Fruit fly (Drosophila melanogaster) whole organism, larva: ENCODE measurements around the gene Bub1.

Experiments
- noc ChIP-seq: fragments of 200-800 bp; sonication (Bioruptor generic); optimal IDR thresholded peaks from 3 replicates; lab custom pipeline; 2019; ENCODE audit warnings: missing biosample characterization, mild to moderate bottlenecking, missing genetic modification characterization, moderate library complexity

Gene Bub1

DNA sequence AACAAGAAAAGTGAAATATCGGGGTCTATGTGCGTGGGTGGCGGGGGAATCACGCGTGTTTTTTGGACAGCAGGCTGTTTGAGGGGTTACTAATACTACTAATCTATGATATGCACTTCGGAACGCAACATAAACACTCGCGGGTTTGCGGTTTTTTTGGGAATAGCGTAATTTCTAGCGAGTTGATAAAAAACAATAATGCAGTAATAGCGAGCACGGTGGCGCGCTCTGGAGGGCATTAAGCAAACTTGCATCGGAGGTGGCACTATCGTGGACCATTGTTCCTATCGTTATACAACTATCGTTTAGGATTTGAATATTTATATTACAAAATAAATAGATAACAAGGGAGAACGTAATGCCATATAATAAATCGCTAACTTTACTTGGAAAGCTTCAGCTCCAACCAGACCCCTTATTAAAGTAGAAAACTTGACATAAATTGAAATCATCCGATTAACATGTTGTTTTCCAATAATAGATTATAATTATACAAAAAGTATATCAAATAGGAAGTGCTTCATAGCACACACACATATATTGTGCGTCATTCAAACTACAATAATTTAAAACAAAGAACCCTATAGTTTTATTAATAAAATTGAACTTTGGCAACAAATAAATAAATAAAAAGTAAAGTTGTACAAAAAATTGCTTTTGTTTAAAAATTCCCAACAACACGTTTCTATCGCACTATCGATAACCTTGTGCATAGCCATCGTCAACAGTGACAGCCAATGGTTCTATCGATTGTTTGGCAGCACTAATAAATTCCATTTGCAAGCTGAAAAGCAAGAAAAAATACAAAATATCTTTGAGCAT is at the start of gene Bub1, which contains the start of gene Nin:
TSS of gene Bub1 (plus strand) at position 557 of the 822 bp plus-strand sequence.
TSS of gene Nin (minus strand) at position 240 of the 822 bp plus-strand sequence.
- TF ChIP-seq noc (tag; lab: Kevin White, UChicago) = no peak

DNA sequence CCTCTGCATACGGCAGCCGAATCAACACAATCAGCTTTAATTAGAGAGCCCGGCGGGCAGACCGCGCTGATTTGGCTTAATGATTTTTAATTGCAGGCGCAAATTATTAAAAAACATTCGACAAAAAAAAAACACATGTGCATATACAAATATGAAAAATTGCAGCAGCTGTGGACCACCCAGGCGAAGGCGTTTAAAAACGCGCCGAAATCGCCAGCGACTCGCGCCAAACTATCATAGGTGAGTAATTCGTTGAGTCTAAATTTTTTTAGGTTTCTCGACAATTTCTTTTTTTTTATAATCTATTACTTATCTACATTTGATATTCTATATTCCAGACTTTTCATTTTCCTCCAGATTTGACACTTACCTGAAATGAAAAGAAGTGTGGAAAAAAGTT is 49.4 kb upstream of the Bub1 start:
- no peak for TF ChIP-seq noc (tag; lab: Kevin White, UChicago)

DNA sequence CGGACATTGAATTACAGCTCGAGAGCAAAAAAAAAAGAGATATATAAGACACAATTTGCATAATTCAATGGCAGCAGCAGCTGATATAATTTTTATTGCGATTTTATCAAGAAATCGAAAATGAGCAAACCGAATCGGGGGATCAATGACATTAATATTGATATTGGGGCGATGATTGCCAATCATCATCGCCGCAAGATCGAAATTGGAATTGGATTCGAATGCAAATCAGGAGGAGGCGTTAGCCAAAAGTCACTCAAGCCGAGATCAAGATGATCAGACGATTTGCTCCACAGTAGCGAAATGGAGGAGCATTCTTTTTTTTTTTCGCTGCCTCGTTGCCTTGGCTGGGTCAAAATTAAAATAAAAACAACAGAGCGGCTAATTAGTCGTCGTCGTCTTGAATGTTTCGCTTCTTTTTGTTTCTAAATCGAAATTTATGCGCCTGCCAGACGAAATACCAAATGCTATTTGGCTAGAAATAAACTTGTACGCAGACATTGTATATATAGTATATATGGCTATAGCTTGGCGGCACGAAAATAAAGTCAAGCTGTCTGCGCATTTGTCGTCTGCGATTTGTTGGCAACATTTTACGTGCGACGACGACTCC is 48.8 kb upstream of the Bub1 start:
- no peak for TF ChIP-seq noc (tag; lab: Kevin White, UChicago)

DNA sequence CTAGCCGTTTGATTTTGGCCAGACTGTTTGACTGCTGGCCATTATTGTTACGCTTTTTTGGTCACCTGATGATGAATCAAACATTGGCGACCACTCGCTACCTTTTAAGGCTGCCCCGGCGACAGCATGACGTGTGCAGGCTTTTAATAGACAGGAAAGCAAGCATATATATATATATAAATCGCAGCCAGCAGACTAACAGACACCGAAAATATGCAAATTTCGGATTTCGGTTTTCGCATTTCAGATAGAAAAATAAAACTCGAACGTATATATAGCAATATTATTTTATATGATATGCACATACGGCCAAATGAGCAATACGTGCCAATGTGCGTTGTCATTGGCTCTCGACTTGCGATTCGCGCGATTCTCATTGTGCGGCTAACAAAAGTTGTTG is 47.9 kb upstream of the Bub1 start:
- TF ChIP-seq noc (tag; lab: Kevin White, UChicago) = no peak

DNA sequence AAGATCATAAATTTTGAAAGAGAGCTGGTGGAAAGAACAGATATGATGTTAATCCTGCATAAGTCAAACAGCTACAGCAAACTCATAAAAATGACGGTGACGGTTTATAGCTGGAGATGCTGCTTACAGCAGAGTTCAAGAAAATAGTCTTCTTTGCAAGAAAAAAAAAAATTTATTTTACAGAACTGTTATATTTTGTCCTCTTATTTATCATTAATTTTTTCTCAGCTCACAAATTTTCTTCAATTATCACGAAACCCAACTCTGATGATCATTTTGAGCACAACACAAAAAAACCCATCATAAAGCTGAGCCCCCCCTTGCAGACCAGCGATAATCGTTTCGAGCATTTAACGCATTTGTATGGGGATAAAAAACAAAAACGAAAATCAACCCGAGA is 47.2 kb upstream of the Bub1 start:
- no peak for TF ChIP-seq noc (tag; lab: Kevin White, UChicago)

DNA sequence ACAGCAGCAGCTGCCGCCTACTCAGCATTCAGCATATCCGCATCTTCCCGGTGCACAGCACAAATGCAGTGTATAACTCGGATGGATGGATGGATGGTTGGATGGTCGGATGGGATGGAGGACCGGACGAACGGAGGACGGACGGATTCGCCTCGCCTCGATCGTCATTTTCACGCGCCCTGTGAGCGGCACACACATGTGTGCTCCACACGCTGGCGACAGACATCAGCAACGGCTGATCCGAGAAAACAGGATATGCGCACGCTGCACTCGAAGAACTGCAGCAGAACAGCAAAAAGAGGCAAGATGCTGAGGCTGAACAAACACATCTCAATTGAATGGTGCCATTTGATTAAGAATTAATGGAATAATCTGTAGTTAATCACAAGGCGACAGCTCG is 46.5 kb upstream of the Bub1 start:
- no peak for TF ChIP-seq noc (tag; lab: Kevin White, UChicago)

DNA sequence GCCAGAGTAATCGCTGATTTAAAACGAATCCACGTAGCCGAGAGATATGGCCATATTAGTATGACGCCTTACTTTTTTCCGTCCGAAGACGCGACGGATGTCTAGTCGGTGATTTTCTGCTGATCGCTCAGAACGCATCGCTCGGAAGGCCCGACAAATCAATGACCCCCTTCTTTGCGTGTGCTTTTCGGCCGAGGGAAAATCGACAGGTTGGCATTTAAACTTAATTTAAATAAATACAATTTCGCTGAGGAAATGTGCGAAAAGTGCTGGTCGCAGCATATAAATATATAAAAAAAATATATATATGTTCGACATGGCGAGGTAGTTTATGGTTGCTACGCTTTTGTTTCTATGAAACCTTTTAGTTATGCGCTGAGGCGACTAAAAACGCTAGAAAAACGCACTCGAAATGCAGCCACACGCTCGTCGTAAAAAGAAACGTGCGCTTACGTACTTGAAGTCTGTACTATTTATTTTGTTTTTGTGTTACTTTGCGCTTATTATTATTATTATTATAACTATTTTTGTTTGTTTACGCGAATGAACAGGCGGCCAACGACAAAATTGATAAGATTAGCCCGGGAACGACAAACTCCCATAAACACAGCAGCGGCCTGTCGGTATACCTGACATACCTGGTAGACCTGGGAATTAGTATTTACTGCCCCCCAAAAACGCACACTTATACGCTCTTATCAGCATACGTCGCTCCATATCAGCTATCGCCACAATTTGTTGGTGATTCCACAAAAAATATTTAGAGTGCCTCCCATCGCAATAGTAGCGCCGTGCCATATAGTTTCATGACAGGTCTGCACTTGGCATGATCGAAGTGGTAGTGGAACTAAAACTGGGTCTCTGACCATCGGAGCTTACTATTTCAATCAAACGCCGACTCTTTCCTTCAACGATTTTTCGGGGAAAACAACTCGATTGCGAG is 45.4 kb upstream of the Bub1 start:
- TF ChIP-seq noc (tag; lab: Kevin White, UChicago) = peak; percentile 95

DNA sequence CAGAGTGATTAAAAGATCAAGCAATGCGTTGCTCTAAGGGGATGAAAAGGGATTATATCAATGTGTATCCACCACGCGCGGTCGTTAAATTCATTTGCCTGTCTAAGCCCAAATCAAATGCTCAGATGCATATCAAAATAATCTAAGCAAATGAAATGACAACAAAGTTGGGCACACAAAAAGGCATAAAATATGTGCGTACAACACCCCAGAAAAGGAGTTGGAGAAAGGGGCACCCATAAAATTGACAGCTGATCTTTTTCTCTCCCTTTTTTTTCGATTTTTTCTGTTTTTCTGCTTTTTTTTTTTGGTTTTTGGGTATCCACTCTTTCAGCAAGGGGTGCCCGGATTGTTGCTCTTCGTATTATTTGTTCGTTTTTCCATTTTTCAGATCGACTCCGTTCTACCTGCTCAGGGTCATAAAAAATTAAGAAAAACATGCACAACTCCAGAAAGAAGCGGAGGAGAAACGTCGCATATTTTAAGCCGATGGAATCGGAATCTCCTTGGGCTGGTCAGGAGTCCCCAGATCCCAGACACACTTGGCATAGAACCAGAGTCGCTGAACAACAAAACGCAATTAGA is 43.9 kb upstream of the Bub1 start:
- no peak for TF ChIP-seq noc (tag; lab: Kevin White, UChicago)

DNA sequence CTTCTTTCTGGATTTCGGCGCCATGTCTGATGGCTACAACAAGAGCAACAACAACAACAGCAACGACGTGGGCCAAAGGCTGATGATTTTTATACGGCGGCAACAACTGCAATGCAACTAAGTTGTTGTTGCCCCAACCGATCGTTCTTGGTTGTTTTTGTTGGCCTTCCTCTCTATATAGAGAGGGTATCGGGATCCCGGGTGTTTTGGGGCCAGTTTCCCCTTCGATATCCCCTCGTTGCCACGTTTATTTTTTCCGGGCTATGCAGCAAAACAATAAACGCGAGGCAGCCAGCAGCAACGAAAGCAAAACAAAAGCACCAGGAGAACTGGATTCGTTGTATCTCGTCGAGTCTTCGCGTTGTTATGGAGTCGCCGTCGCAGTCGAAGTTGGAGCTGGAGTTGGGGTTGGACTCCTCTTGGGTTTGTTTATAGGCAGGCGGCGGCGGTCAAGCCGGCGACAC is 42.3 kb upstream of the Bub1 start:
- no peak for TF ChIP-seq noc (tag; lab: Kevin White, UChicago)

DNA sequence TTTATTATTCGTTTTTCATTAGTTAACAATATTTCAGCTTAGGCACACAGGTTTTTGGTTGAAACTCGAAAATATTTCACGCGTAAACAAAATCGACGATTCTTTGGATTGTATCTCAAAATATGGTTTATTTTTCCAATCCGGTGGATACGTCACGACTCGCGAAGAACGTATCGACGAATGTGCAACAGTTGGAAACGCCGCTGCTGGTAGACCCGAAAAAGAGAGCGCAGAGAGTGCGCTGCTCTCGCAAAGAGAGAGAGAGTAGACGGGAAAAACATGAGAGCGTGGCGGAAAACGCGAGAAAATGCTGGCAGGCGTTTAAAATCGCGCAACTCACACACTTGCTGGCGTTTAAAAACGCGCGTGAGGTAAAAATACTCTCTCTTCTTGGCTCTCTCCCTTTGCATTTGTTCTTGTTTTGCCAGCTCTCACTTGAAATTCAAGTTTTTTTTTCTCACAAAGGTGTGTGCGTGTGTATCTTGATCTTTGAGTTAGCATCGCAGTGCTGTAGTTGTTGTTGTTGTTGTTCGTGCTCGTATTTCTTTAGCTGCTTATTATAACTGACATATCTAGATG is 41.4 kb upstream of the Bub1 start:
- TF ChIP-seq noc (tag; lab: Kevin White, UChicago) = peak; percentile 13

DNA sequence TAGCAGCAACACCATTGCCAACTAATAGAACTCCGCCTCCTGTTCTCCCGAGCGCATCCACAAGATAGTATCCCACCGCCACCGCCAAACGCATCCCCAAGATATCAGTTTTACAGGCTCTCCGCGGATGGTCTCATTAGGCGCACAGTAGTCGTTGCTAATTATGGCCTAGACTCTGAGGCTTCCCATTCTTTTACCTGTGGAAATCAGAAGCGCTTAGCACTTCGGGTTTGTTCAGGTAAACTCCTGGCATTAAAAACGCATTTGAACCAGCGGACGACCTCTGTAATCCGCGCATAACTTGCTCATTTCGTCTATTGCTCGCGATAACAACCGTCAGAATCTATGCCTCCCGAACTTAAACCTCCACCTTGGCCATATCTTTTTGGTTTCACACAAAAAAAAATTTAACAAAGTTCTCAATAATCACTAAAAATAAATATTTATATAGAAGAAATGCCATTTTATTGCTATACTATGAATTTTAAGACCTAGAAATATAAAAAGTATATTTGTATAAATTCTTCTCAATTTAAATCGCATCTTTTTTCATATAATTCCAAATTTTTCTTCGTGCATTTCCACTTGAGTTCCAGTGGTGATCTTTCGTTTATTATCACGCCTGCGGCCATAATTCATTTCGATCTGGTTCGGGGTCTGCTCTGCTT is 40.6 kb upstream of the Bub1 start:
- peak; percentile 35 for TF ChIP-seq noc (tag; lab: Kevin White, UChicago)

DNA sequence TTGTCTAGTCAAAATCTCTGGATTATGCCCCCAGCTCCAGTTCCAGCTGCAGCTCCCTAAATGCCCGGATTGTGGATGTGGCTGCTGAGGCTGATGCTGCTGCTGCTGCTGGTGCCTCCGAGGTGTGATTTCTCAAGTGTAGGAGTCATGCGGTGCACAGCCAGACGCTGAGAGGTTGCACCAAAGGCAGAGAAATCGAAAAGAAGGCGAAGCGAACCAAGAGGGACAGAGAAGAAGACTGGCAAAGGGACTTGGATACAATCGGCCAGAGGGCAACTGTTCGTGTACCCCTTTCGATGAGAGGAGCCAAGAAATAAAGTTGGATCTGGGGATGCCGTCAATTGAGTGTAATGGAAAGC is 40.1 kb upstream of the Bub1 start:
- no peak for TF ChIP-seq noc (tag; lab: Kevin White, UChicago)

DNA sequence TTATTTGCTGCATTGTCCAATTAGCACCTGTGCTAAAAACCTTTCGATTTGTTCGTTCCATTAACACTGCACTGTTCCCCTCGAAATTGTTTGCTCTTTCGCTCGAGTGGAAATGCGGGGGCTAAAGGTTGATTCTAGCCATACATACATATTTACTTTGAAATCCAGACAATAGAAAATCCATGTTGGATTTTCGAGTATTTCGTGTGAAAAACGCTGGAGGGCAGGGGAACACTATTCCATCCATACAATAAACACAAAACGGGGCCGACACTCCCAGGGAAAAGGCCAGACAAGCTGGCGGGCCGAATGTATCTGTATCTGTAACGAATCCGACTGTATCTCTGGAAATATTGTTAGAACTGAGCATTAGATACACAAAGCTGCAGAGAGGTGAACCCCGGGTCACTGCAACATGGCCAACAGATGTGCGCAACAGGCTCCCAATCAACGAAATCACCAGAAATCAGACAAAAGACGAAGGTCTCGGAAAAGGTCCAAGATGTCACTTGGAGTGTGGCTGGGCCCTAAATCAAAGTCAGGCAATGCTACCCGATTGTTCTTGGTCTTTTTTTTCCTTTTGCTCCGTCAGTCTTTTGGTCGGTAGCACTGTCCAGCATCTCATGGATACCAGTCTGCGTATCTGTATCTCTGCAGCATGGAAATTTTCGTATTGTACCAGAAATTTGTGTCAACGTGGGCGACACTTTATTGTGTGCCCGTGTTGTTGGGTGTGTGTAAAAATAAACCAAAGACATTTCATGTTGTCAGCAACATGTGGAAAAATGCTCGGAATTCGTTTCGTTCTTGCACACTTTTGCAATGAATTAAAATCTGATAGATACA is 39.0 kb upstream of the Bub1 start:
- TF ChIP-seq noc (tag; lab: Kevin White, UChicago) = no peak

DNA sequence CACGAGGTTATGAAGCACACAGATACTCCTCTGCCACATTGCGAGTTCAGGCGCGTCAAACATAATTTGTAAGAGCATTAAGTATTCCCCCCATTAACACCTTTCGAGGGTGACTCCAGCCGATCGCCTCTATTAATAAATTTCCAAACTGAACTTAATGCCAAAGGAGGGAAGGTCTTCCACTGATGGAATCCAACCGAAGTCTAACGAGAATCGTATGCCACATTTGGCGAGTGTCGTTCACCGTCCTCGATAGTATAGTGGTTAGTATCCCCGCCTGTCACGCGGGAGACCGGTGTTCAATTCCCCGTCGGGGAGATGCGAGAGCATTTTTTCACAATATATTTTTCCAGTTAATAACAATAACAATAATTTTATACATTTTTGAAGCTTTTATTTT is 38.1 kb upstream of the Bub1 start:
- TF ChIP-seq noc (tag; lab: Kevin White, UChicago) = no peak
